Worm (Caenorhabditis elegans) whole organism, L2 larva: Measurements from ENCODE around the gene T19H12.2.

Experiments used
- lin-13 ChIP-seq: fragments of 150-350 bp; optimal IDR thresholded peaks from 2 replicates; lab custom pipeline; 2014; ENCODE audit warnings: missing biosample characterization, missing genetic modification reagents, missing genetic modification characterization
- lsy-2 ChIP-seq, 2 experiments: fragments of 150-350 bp in 1 of 2; sonication (generic microtip) in 1 of 2; optimal IDR thresholded peaks; 2 replicates each; lab custom pipeline; 2014 to 2017; ENCODE audit warnings: missing biosample characterization in 2 of 2, missing genetic modification characterization in 2 of 2
- nhr-11 ChIP-seq: fragments of 150-350 bp; optimal IDR thresholded peaks from 2 replicates; lab custom pipeline; 2014; ENCODE audit warnings: missing biosample characterization, missing genetic modification characterization
- nhr-25 ChIP-seq: fragments of 150-350 bp; sonication (generic microtip); optimal IDR thresholded peaks from 3 replicates; lab custom pipeline; 2014; ENCODE audit warnings: missing biosample characterization, missing genetic modification characterization
- ztf-4 ChIP-seq: fragments of 150-350 bp; optimal IDR thresholded peaks from 2 replicates; lab custom pipeline; 2014; ENCODE audit warnings: missing biosample characterization, missing genetic modification characterization

ce11 chrV:4929842-4930241, 39.6 kb downstream of the T19H12.2 start, which contains the start of gene str-205:
- TF ChIP-seq lsy-2 (tag; optimal IDR thresholded peaks at IDR 0.05; lab: Kevin White, UChicago) (no peak), nhr-11 (tag; lab: Kevin White, UChicago) (no peak), lin-13 (GFP tag; lab: Kevin White, UChicago) (no peak), nhr-25 (no peak), ztf-4 (tag; lab: Kevin White, UChicago) (no peak)
